Fruit fly (Drosophila melanogaster) whole organism, embryonic: ENCODE data around the gene CG33124.

Experiments
- Adf1 ChIP-seq: fragments of 200-800 bp; sonication (Bioruptor generic); IDR thresholded peaks from 2 replicates; pipeline ENCODE4 v1.3.6; 2022; ENCODE audit warnings: missing biosample characterization, missing genetic modification characterization
- CG10321 ChIP-seq: fragments of 200-800 bp; sonication (Bioruptor generic); IDR thresholded peaks from 2 replicates; pipeline ENCODE4 v1.3.6; 2022; ENCODE audit warnings: missing biosample characterization, missing genetic modification characterization
- CG11093 ChIP-seq: fragments of 200-800 bp; sonication (Bioruptor generic); IDR thresholded peaks from 3 replicates; pipeline ENCODE4 v1.3.6; 2022; ENCODE audit warnings: missing biosample characterization, missing genetic modification characterization
- CG11504 ChIP-seq: fragments of 200-800 bp; sonication (Bioruptor generic); optimal IDR thresholded peaks from 3 replicates; lab custom pipeline; 2019; ENCODE audit warnings: missing biosample characterization, mild to moderate bottlenecking, missing genetic modification characterization, moderate library complexity
- CG12769 ChIP-seq: fragments of 200-800 bp; sonication (Bioruptor generic); optimal IDR thresholded peaks from 2 replicates; lab custom pipeline; 2019; ENCODE audit warnings: missing biosample characterization, mild to moderate bottlenecking, missing genetic modification characterization, moderate library complexity
- CG13894 ChIP-seq: fragments of 200-800 bp; sonication (Bioruptor generic); optimal IDR thresholded peaks from 3 replicates; lab custom pipeline; 2018; ENCODE audit warnings: missing biosample characterization, mild to moderate bottlenecking, missing genetic modification characterization, moderate library complexity
- CG15269 ChIP-seq: fragments of 200-800 bp; sonication (Bioruptor generic); optimal IDR thresholded peaks from 2 replicates; lab custom pipeline; 2018; ENCODE audit warnings: missing biosample characterization, mild to moderate bottlenecking, missing genetic modification characterization, moderate library complexity
- CG1832 ChIP-seq: fragments of 200-800 bp; sonication (Bioruptor generic); optimal IDR thresholded peaks from 2 replicates; lab custom pipeline; 2017; ENCODE audit warnings: missing biosample characterization, mild to moderate bottlenecking, missing genetic modification characterization, inconsistent platforms
- CG2199 ChIP-seq: fragments of 200-800 bp; sonication (Bioruptor generic); IDR thresholded peaks from 3 replicates; pipeline ENCODE4 v1.3.6; 2022; ENCODE audit warnings: missing biosample characterization, missing genetic modification characterization
- CG3995 ChIP-seq: fragments of 200-800 bp; sonication (Bioruptor generic); optimal IDR thresholded peaks from 3 replicates; lab custom pipeline; 2016; ENCODE audit warnings: missing biosample characterization, missing genetic modification characterization
- CG4360 ChIP-seq: fragments of 200-800 bp; sonication (Bioruptor generic); IDR thresholded peaks from 2 replicates; pipeline ENCODE4 v1.3.6; 2022; ENCODE audit warnings: missing biosample characterization, missing genetic modification characterization
- CG6813 ChIP-seq: fragments of 200-800 bp; sonication (Bioruptor generic); optimal IDR thresholded peaks from 2 replicates; lab custom pipeline; 2017; ENCODE audit warnings: missing biosample characterization, missing genetic modification characterization, mild to moderate bottlenecking, moderate library complexity, missing genetic modification reagents
- CG7987 ChIP-seq: fragments of 200-800 bp; sonication (Bioruptor generic); optimal IDR thresholded peaks from 2 replicates; lab custom pipeline; 2018; ENCODE audit warnings: missing biosample characterization, mild to moderate bottlenecking, missing genetic modification characterization, moderate library complexity
- CG9437 ChIP-seq: fragments of 200-800 bp; sonication (Bioruptor generic); optimal IDR thresholded peaks from 2 replicates; lab custom pipeline; 2018; ENCODE audit warnings: missing biosample characterization, mild to moderate bottlenecking, missing genetic modification characterization
- Dbx ChIP-seq: fragments of 200-800 bp; sonication (Bioruptor generic); IDR thresholded peaks from 3 replicates; pipeline ENCODE4 v1.3.6; 2022; ENCODE audit warnings: missing biosample characterization, missing genetic modification characterization
- Eip74EF ChIP-seq, 2 experiments: fragments of 200-800 bp in 1 of 2; fragments of >200 bp in 1 of 2; sonication (Bioruptor generic) in 1 of 2; optimal IDR thresholded peaks; 2 replicates each; lab custom pipeline; 2017 to 2019; ENCODE audit warnings: missing biosample characterization in 2 of 2, missing genetic modification characterization in 2 of 2, mild to moderate bottlenecking in 1 of 2, moderate library complexity in 1 of 2
- H15 ChIP-seq: fragments of 200-800 bp; sonication (Bioruptor generic); IDR thresholded peaks from 3 replicates; pipeline ENCODE4 v1.3.6; 2022; ENCODE audit warnings: missing biosample characterization, missing genetic modification characterization
- Hr51 ChIP-seq, 2 experiments: fragments of 200-800 bp; sonication (Bioruptor generic); optimal IDR thresholded peaks; 2 replicates in 1 of 2; 3 replicates in 1 of 2; lab custom pipeline; 2016 to 2018; ENCODE audit warnings: missing biosample characterization in 2 of 2, missing genetic modification characterization in 2 of 2, mild to moderate bottlenecking in 1 of 2, moderate library complexity in 1 of 2
- Hsf ChIP-seq: fragments of 200-800 bp; sonication (Bioruptor generic); optimal IDR thresholded peaks from 3 replicates; lab custom pipeline; 2016; ENCODE audit warnings: missing biosample characterization, missing genetic modification characterization
- Med ChIP-seq: fragments of 200-800 bp; sonication (Bioruptor generic); peaks from one replicate; lab custom pipeline; 2016; ENCODE audit warnings: missing biosample characterization, missing genetic modification characterization, mild to moderate bottlenecking, inconsistent platforms, moderate library complexity
- Pdp1 ChIP-seq, 2 experiments: fragments of 200-800 bp; sonication (Bioruptor generic); optimal IDR thresholded peaks; 3 replicates each; lab custom pipeline; 2016; ENCODE audit warnings: missing biosample characterization in 2 of 2, missing genetic modification characterization in 2 of 2, mild to moderate bottlenecking in 1 of 2, moderate library complexity in 1 of 2
- Side ChIP-seq: fragments of 200-800 bp; sonication (Bioruptor generic); optimal IDR thresholded peaks from 2 replicates; lab custom pipeline; 2016; ENCODE audit warnings: missing biosample characterization, missing genetic modification characterization
- Ssrp ChIP-seq: fragments of 200-800 bp; sonication (Bioruptor generic); optimal IDR thresholded peaks from 2 replicates; lab custom pipeline; 2018; ENCODE audit warnings: missing biosample characterization, mild to moderate bottlenecking, missing genetic modification characterization, moderate library complexity
- Trl ChIP-seq, 3 experiments: fragments of >200 bp in 2 of 3; fragments of 200-800 bp in 1 of 3; sonication (Bioruptor generic) in 1 of 3; optimal IDR thresholded peaks; 2 replicates in 1 of 3; 3 replicates in 2 of 3; lab custom pipeline; 2016 to 2017; ENCODE audit warnings: missing biosample characterization in 1 of 3, missing genetic modification characterization in 1 of 3
- aop ChIP-seq: fragments of 200-800 bp; sonication (Bioruptor generic); IDR thresholded peaks from 2 replicates; pipeline ENCODE4 v1.3.6; 2022; ENCODE audit warnings: missing biosample characterization, missing genetic modification characterization
- cg ChIP-seq: fragments of 200-800 bp; sonication (Bioruptor generic); optimal IDR thresholded peaks from 3 replicates; lab custom pipeline; 2019; ENCODE audit warnings: missing biosample characterization, mild to moderate bottlenecking, missing genetic modification characterization, moderate library complexity
- chinmo ChIP-seq: fragments of 200-800 bp; sonication (Bioruptor generic); IDR thresholded peaks from 4 replicates; pipeline ENCODE4 v1.3.6; 2022; ENCODE audit warnings: missing biosample characterization, missing genetic modification characterization; ENCODE audit not compliant: partially characterized antibody
- crol ChIP-seq: fragments of 200-800 bp; sonication (Bioruptor generic); IDR thresholded peaks from 2 replicates; pipeline ENCODE4 v1.3.6; 2022; ENCODE audit warnings: missing biosample characterization, missing genetic modification characterization
- gem ChIP-seq: fragments of 200-800 bp; sonication (Bioruptor generic); optimal IDR thresholded peaks from 2 replicates; lab custom pipeline; 2019; ENCODE audit warnings: missing biosample characterization, mild to moderate bottlenecking, missing genetic modification characterization, moderate library complexity
- grau ChIP-seq: fragments of 200-800 bp; optimal IDR thresholded peaks from 3 replicates; lab custom pipeline; 2019; ENCODE audit warnings: missing biosample characterization, mild to moderate bottlenecking, missing genetic modification characterization, moderate library complexity
- grn ChIP-seq: fragments of 200-800 bp; sonication (Bioruptor generic); optimal IDR thresholded peaks from 3 replicates; lab custom pipeline; 2017; ENCODE audit warnings: missing biosample characterization, missing genetic modification characterization
- kah ChIP-seq: fragments of 200-800 bp; sonication (Bioruptor generic); optimal IDR thresholded peaks from 2 replicates; lab custom pipeline; 2018; ENCODE audit warnings: missing biosample characterization, mild to moderate bottlenecking, missing genetic modification characterization
- otp ChIP-seq: fragments of 200-800 bp; sonication (Bioruptor generic); IDR thresholded peaks from 3 replicates; pipeline ENCODE4, ENCODE4 v1.3.6; 2022; ENCODE audit warnings: missing biosample characterization, missing genetic modification characterization
- pita ChIP-seq: fragments of 200-800 bp; sonication (Bioruptor generic); optimal IDR thresholded peaks from 2 replicates; lab custom pipeline; 2017; ENCODE audit warnings: missing biosample characterization, mild to moderate bottlenecking, missing genetic modification characterization
- pros ChIP-seq: fragments of 200-800 bp; sonication (Bioruptor generic); optimal IDR thresholded peaks from 3 replicates; lab custom pipeline; 2019; ENCODE audit warnings: missing biosample characterization, mild to moderate bottlenecking, missing genetic modification characterization, moderate library complexity
- rib ChIP-seq: fragments of 200-800 bp; sonication (Bioruptor generic); IDR thresholded peaks from 2 replicates; pipeline ENCODE4 v1.3.6; 2022; ENCODE audit warnings: missing biosample characterization, missing genetic modification characterization
- row ChIP-seq: fragments of 200-800 bp; sonication (Bioruptor generic); IDR thresholded peaks from 3 replicates; pipeline ENCODE4 v1.3.6; 2022; ENCODE audit warnings: missing biosample characterization, missing genetic modification characterization
- sens ChIP-seq: fragments of 200-800 bp; sonication (Bioruptor generic); peaks from one replicate; lab custom pipeline; 2016; ENCODE audit warnings: missing biosample characterization, missing genetic modification characterization
- usp ChIP-seq: fragments of >200 bp; optimal IDR thresholded peaks from 2 replicates; lab custom pipeline; 2017; ENCODE audit warnings: missing biosample characterization, missing genetic modification characterization
- z ChIP-seq: fragments of 200-800 bp; sonication (Bioruptor generic); IDR thresholded peaks from 3 replicates; pipeline ENCODE4 v1.3.6; 2022; ENCODE audit warnings: missing biosample characterization, missing genetic modification characterization

The CG33124 gene

DNA sequence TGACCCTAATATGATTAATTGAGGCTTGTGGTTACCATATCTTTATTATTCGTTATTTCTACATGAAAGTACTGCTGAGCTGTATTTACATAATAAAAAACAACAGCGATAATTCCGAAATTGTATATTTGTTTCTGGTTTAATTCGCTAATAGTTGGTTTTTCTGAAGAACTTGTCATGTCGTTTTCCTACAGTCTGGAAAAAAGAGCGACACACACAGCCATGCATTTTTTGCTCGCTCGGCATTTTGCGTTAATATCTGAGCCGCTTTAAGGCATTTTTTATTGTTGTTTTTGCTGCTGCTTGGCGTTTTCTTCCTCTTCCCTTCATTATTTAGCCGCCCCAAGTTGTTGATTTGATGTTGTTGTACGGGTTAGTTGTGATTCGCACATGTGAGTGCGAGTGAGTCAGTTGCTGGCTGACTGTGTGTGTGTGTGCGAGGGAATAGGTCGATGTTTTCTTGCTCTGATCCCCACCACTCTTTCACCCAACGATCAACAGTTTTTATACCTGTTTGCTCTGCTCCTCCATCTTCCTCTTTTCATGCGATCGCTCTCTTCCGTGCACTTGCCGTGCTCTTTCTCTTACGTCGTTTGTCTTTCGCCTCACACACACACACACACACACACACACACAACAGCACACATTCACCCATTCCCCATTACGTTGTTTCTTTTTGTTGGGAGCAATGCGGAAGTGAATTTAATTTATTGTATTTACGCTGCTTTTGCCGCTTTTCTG is 33.6 kb downstream of the CG33124 start (continued):
- TF ChIP-seq Trl (optimal IDR thresholded peaks at IDR 0.05; lab: Kevin White, UChicago), result peak; percentile 77 to 85
- no peak for TF ChIP-seq Trl (GFP tag; optimal IDR thresholded peaks at IDR 0.05; lab: Kevin White, UChicago)
- peak; percentile 30; the same call in 1 of the 2 replicates for TF ChIP-seq Adf1 (GFP tag; lab: Robert Waterston, UW)
- peak; percentile 2 for TF ChIP-seq gem (tag; lab: Kevin White, UChicago)
- TF ChIP-seq row (GFP tag; lab: Robert Waterston, UW), result 0 out of 3 replicates have a peak, but pooled peaks have one; percentile 8
- peak; percentile 91 for TF ChIP-seq cg (GFP tag; lab: Kevin White, UChicago)
- TF ChIP-seq CG4360 (GFP tag; lab: Robert Waterston, UW), result peak; percentile 90

DNA sequence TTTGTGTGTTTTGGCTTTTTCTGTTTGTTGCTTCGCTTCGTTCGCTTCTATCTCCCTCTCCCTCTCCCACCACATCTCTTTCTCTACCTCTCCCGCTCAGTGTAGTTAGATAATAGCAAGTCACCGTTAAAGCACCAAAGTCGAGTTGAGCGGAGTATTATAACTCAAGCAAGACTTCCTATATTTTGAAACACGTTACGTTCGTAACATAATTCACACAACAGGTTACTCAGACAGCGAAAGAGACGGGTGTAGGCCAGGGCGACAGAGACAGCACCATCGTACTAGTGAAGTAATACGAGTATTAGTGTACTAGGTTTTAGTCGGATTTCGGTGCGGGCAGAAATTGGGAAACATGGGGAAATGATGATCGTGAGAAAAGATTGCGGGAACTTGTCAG is 35.3 kb downstream of the CG33124 start:
- TF ChIP-seq CG1832, result peak; percentile 49
- peak; percentile 49 for TF ChIP-seq CG12769 (tag; lab: Kevin White, UChicago)
- peak; percentile 55 for TF ChIP-seq Med (GFP tag; lab: Kevin White, UChicago)
- TF ChIP-seq aop (GFP tag; lab: Robert Waterston, UW), result peak; percentile 38; the same call in 1 of the 2 replicates
- no peak for TF ChIP-seq CG6813 (GFP tag; lab: Kevin White, UChicago)
- 0 out of 3 replicates have a peak, but pooled peaks have one; percentile 19 for TF ChIP-seq CG2199 (GFP tag; lab: Robert Waterston, UW)
- TF ChIP-seq Eip74EF (GFP tag; optimal IDR thresholded peaks at IDR 0.05; lab: Kevin White, UChicago), result peak in 1 of 2 experiments; percentile 78
- TF ChIP-seq Pdp1 (GFP tag; optimal IDR thresholded peaks at IDR 0.05; lab: Kevin White, UChicago), result peak in 1 of 2 experiments; percentile 87
- peak; percentile 7 for TF ChIP-seq cg (GFP tag; lab: Kevin White, UChicago)
- TF ChIP-seq CG13894 (tag; lab: Kevin White, UChicago), result peak; percentile 18
- TF ChIP-seq Trl (optimal IDR thresholded peaks at IDR 0.05; lab: Kevin White, UChicago), result peak; percentile 1 to 25
- no peak for TF ChIP-seq Trl (GFP tag; optimal IDR thresholded peaks at IDR 0.05; lab: Kevin White, UChicago)
- TF ChIP-seq Side, result no peak
- no peak for TF ChIP-seq CG11093 (GFP tag; lab: Robert Waterston, UW)
- no peak for TF ChIP-seq CG3995 (GFP tag; lab: Kevin White, UChicago)
- TF ChIP-seq CG10321 (GFP tag; lab: Robert Waterston, UW), result peak; percentile 18; the same call in 1 of the 2 replicates
- peak; percentile 69 for TF ChIP-seq CG15269 (tag; lab: Kevin White, UChicago)
- 0 out of 3 replicates have a peak, but pooled peaks have one; percentile 9 for TF ChIP-seq Dbx (GFP tag; lab: Robert Waterston, UW)
- peak; percentile 35 for TF ChIP-seq sens (GFP tag; lab: Kevin White, UChicago)
- 0 out of 3 replicates have a peak, but pooled peaks have one; percentile 57 for TF ChIP-seq z (GFP tag; lab: Robert Waterston, UW)

DNA sequence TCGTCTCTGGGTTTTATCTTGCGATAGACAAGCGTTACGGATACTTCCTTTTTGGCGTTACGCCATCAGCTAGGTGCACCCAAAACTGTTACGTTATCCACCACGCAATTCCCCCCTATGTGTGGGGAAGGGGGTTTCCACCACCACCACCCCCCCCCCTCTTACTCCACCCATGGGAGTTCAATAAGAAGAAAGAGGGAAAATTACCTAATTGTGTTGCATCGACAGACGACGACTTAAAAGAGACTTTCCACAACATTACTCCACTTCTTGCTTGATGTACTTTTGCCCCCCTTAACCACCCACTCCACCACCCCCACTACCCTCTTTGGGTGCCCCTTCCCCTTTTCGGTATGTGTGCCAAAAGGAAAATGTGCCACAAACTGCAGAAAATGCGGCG is 35.7 kb downstream of the CG33124 start:
- TF ChIP-seq crol (GFP tag; lab: Robert Waterston, UW) (peak; percentile 78), grau (tag; lab: Kevin White, UChicago) (no peak), chinmo (GFP tag; lab: Robert Waterston, UW) (0 out of 4 replicates have a peak, but pooled peaks have one; percentile 54), CG9437 (GFP tag; lab: Kevin White, UChicago) (peak; percentile 56)

DNA sequence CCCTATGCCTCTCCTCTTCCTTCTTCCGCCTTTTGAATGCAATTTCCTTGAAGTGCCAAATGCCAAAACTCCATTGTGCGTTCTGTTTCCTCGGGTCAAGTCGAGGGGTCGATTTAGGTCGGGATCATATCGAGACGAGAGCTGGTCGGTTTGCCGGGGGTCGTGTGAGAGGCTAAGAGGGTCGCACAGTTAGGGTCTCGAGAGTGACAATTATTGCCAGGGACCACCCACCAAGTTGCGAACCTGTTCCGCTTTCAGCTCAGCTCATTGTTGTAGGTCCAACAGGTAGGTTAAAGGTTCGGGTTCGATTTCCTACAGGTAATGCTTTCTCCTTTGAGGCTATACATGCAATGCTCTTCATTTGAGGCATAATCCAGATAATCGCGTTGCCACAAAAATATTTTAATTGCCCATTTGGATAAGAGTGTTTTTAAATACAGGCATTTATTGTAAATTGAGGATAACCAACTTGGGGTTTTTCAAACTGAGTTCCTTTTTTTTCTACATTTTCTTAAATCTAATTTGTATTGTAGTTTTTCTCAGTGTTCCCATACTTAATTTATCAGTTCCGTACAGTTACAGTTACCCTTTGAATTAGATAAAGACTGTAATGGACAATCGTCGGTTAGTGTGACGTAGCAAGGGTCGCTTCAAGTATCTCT is 36.3 kb downstream of the CG33124 start:
- no peak for TF ChIP-seq CG10321 (GFP tag; lab: Robert Waterston, UW)
- no peak for TF ChIP-seq usp (GFP tag; lab: Kevin White, UChicago)
- no peak for TF ChIP-seq CG3995 (GFP tag; lab: Kevin White, UChicago)
- no peak for TF ChIP-seq H15
- no peak for TF ChIP-seq Hsf
- peak; percentile 38 for TF ChIP-seq pros (GFP tag; lab: Kevin White, UChicago)
- no peak for TF ChIP-seq Ssrp (tag; lab: Kevin White, UChicago)
- no peak for TF ChIP-seq kah
- TF ChIP-seq otp (GFP tag; lab: Robert Waterston, UW), result no peak
- peak; percentile 4 for TF ChIP-seq grn (GFP tag; lab: Kevin White, UChicago)
- no peak for TF ChIP-seq CG6813 (GFP tag; lab: Kevin White, UChicago)
- TF ChIP-seq CG7987 (GFP tag; lab: Kevin White, UChicago), result no peak
- TF ChIP-seq pita (GFP tag; lab: Kevin White, UChicago), result no peak
- peak; percentile 9 for TF ChIP-seq CG11504
- peak in 1 of 2 experiments; percentile 37 for TF ChIP-seq Pdp1 (GFP tag; optimal IDR thresholded peaks at IDR 0.05; lab: Kevin White, UChicago)
- TF ChIP-seq rib (GFP tag; lab: Robert Waterston, UW), result no peak
- peak in 1 of 2 experiments; percentile 13 for TF ChIP-seq Hr51 (GFP tag; optimal IDR thresholded peaks at IDR 0.05; lab: Kevin White, UChicago)
